Fruit fly (Drosophila melanogaster) whole organism, pupa: ENCODE results near the gene Usp32.

ENCODE experiments used
- CG14655 ChIP-seq: fragments of 200-800 bp; sonication (Bioruptor generic); optimal IDR thresholded peaks from 3 replicates; lab custom pipeline; 2017; ENCODE audit warnings: mild to moderate bottlenecking, missing biosample characterization, missing genetic modification reagents, missing genetic modification characterization
- CG4496 ChIP-seq: fragments of 200-800 bp; sonication (Bioruptor generic); IDR thresholded peaks from 3 replicates; pipeline ENCODE4 v1.3.6; 2022; ENCODE audit warnings: missing biosample characterization, missing genetic modification characterization
- CG8301 ChIP-seq: fragments of 200-800 bp; sonication (Bioruptor generic); optimal IDR thresholded peaks from 2 replicates; lab custom pipeline; 2018; ENCODE audit warnings: missing biosample characterization, mild to moderate bottlenecking, missing genetic modification characterization
- CG9948 ChIP-seq: fragments of 200-800 bp; sonication (Bioruptor generic); optimal IDR thresholded peaks from 2 replicates; lab custom pipeline; 2018; ENCODE audit warnings: missing biosample characterization, mild to moderate bottlenecking, missing genetic modification characterization, moderate library complexity
- Ets98B ChIP-seq: fragments of 200-800 bp; sonication (Bioruptor generic); IDR thresholded peaks from 2 replicates; pipeline ENCODE4 v1.3.6; 2022; ENCODE audit warnings: missing biosample characterization, missing genetic modification characterization
- rn ChIP-seq: fragments of 200-800 bp; sonication (Bioruptor generic); IDR thresholded peaks from 2 replicates; pipeline ENCODE4 v1.3.6; 2022; ENCODE audit warnings: missing biosample characterization, missing genetic modification characterization

DNA sequence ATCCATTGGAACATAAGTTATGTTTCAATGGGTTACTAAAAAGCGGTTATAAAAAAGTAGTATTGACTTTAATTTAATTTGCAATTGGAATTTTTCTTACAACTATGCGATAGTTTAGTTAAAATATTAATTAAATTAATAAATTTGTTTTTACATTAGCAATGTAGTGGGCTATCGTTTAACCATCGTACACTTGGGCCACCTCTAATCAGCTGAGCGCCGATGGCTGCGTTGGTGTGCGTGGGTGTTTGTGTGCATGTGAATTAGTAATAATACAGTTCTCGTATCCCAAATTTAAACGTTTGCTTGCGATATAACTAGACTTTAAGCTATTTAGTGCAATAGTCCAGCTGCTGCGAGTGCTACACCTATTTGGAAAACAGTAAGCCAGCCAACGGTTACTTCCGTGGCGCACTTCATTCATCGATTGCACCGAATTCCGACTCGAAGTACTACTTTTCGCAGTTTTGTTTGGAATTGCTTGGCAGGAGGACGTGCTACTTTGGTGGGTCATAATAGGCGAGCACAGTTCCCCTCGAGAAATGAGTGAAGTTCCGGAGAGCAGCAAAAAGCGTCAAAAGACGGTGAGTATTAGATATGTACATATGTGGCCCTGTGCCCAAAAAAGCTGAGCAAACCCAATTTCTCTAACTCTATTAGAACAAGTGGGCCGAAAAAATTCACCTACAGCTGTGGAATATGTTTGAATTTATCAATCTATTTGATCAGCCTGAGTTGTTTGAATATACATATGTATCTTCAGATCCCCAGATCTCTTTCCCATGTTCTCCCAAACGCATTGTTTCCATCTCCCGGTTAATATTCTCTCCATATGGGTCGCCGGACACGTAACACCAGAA is 25.7 kb upstream of the Usp32 start, which contains the start of gene Papss:
- TF ChIP-seq CG9948 (tag; lab: Kevin White, UChicago) (no peak), CG8301 (tag; lab: Kevin White, UChicago) (no peak), CG4496 (GFP tag; lab: Robert Waterston, UW) (peak; percentile 13; the same call in 1 of the 3 replicates), Ets98B (GFP tag; lab: Robert Waterston, UW) (peak; percentile 36; the same call in 1 of the 2 replicates), rn (GFP tag; lab: Robert Waterston, UW) (no peak), CG14655 (no peak)
